Worm (Caenorhabditis elegans) whole organism, L4/young adult: ENCODE measurements around the gene ora-1.
A peak's percentile ranks its signal among the peaks of the same experiment; 100 is the strongest.

ENCODE experiments used
- W03F9.2 ChIP-seq: fragments of 150-350 bp; optimal IDR thresholded peaks from 2 replicates; lab custom pipeline; 2014; ENCODE audit warnings: missing biosample characterization, missing genetic modification characterization
- dao-5 ChIP-seq: sonication (generic microtip); optimal IDR thresholded peaks from 2 replicates; lab custom pipeline; 2016; ENCODE audit warnings: missing genotype, missing genetic modification characterization, moderate library complexity, missing compliant biosample characterization
- him-1 ChIP-seq: sonication (generic microtip); optimal IDR thresholded peaks from 2 replicates; lab custom pipeline; 2016; ENCODE audit warnings: missing genotype, missing genetic modification reagents, missing genetic modification characterization, missing compliant biosample characterization

DNA sequence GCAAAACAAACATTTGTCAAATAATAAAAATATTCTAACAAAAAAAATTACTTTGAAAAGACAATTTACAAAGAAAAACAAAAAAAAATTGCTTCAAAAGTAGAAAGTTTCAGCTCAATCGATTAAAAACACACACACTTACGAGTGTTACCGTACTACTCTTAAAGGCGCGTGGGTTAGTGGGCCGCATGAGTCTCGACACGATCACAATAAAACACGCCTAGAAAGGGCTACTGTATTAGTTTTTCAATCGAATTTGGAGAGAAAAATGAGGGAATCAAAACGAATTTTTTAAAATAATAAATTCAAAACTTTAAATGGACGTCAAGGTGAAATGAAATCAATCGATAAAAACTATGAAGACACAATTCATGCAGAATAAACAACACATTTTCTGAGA, 32.8 kb downstream of the ora-1 start:
- TF ChIP-seq dao-5 (tag; lab: Kevin White, UChicago) (no peak), him-1 (tag; lab: Kevin White, UChicago) (no peak), W03F9.2 (peak; percentile 31)
